Fruit fly (Drosophila melanogaster): ENCODE measurements around the gene CG44195.

DNA sequence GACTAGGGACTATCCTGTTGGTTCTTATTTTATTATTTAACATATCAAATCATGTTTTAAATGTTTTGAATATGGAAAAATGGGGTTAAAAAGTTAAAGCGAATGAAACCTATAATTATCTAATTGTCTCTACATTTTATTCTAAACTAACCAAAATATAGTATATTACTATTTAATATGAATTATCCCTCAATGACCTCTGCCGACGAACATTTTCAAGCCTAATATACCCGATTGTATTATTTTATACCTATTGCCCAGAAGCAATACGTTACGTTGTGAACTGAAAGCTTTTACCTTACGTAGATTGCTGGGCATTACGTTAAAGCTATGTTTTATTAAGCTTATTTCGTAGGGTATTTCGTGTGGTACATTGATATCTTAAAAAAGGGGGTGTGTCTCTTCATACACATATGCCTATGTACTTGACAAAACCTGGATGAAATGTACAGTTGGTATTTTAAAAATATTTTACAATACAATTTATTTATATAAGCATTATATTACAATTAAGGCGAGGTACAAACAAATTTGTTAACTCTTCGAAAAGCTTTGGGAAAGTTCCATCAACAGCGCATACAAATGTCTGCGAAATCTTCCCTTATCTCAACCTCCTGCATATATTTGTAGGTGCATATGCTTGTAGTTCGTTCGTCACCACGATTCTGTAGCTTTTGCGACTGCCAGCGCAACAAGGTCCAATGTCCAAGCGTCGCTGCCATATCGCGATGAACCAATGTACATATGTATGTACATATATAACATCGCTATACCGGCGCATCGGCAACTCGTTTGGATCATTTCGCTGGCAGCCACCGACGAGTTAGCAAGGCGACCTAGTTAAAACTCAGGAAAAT lies 23.3 kb upstream of the CG44195 start, which contains the start of gene Mcad:
- peak; percentile 16 for TF ChIP-seq Atf-2 (GFP tag; optimal IDR thresholded peaks at IDR 0.05)
- TF ChIP-seq CG11696 (GFP tag; IDR thresholded peaks at IDR 0.05), result peak; percentile 16; the same call in 1 of the 2 replicates
- peak; percentile 74 for TF ChIP-seq CG6272 (GFP tag; IDR thresholded peaks at IDR 0.05)
- peak; percentile 97 for TF ChIP-seq lab (GFP tag; optimal IDR thresholded peaks at IDR 0.05)
- TF ChIP-seq CG15696 (tag; optimal IDR thresholded peaks at IDR 0.05), result peak; percentile 49
- TF ChIP-seq Hr39 (optimal IDR thresholded peaks at IDR 0.05), result no peak
- peak; percentile 36 for TF ChIP-seq CG4404 (GFP tag; IDR thresholded peaks at IDR 0.05)
- peak; percentile 55 for TF ChIP-seq Bteb2 (GFP tag; optimal IDR thresholded peaks at IDR 0.05)
- TF ChIP-seq CG12071 (GFP tag; optimal IDR thresholded peaks at IDR 0.05), result peak; percentile 86
- TF ChIP-seq CG14667 (GFP tag; IDR thresholded peaks at IDR 0.05), result peak; percentile 60
- TF ChIP-seq dmrt99B (tag; optimal IDR thresholded peaks at IDR 0.05), result peak; percentile 98
- TF ChIP-seq dm (GFP tag; optimal IDR thresholded peaks at IDR 0.05), result no peak
- TF ChIP-seq sob (GFP tag; IDR thresholded peaks at IDR 0.05), result peak; percentile 93
- TF ChIP-seq crol (GFP tag; IDR thresholded peaks at IDR 0.05), result peak; percentile 42
